Worm (Caenorhabditis elegans): Measurements from ENCODE around the gene pacs-1.

- TF ChIP-seq fos-1 (tag; optimal IDR thresholded peaks at IDR 0.05) (no peak), aly-2 (tag; optimal IDR thresholded peaks at IDR 0.05) (no peak)
Observed at ce11 chrV:9249932-9250331, 32.9 kb upstream of the pacs-1 start, which contains the start of gene ptd-2.

Measured in whole organism, L1 larva.